Fruit fly (Drosophila melanogaster) Kc167 (cell line): Measurements from ENCODE around the gene yrt.

Source experiments
- Myc ChIP-seq: fragments of >200 bp; optimal IDR thresholded peaks from 2 replicates; lab custom pipeline; 2017; ENCODE audit warnings: missing external identifiers
- Sin3A ChIP-seq: fragments of >200 bp; optimal IDR thresholded peaks from 2 replicates; lab custom pipeline; 2018; ENCODE audit warnings: missing external identifiers
- insv ChIP-seq: fragments of >200 bp; optimal IDR thresholded peaks from 3 replicates; lab custom pipeline; 2018; ENCODE audit warnings: missing external identifiers
- psq ChIP-seq: fragments of >200 bp; optimal IDR thresholded peaks from 2 replicates; lab custom pipeline; 2017; ENCODE audit warnings: missing external identifiers

- TF ChIP-seq Myc (lab: Kevin White, UChicago), result no peak
- no peak for TF ChIP-seq Sin3A (lab: Kevin White, UChicago)
- TF ChIP-seq psq (lab: Kevin White, UChicago), result no peak
- TF ChIP-seq insv (lab: Kevin White, UChicago), result no peak
These were observed 39.7 kb downstream of the yrt start, which contains the start of gene CCHa2 for dm6 chr3R:13395133-13395532.
